Worm (Caenorhabditis elegans) whole organism, young adult: ENCODE results near the gene hmgr-1.

Source experiments
- lin-40 ChIP-seq: sonication (generic microtip); optimal IDR thresholded peaks from 2 replicates; lab custom pipeline; 2016; ENCODE audit warnings: missing genetic modification characterization, mild to moderate bottlenecking, missing compliant biosample characterization, missing genotype, missing genetic modification reagents
- nhr-27 ChIP-seq: fragments of 200-800 bp; sonication (Bioruptor generic); optimal IDR thresholded peaks from 2 replicates; lab custom pipeline; 2018; ENCODE audit warnings: mild to moderate bottlenecking, missing genetic modification characterization, moderate library complexity, missing compliant biosample characterization

DNA sequence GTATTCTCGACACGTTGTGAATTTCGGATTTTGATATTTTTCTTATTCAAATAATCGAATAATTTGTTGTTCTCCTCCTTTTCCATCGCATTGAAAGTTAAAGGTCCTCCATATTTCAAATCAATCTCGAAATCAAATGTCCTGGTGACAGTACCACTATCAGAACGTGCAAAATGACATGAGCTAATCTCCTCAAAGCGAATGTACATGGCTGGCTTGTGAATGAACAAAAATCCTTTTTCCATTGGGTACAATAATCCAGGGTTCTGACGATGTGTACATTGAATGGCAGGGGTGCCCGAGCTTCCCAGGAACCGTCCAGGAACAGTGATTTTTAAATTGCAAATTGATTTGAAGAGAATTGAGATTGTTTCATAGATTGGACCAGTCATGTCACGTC lies 20.8 kb downstream of the hmgr-1 start:
- TF ChIP-seq lin-40 (tag; lab: Kevin White, UChicago), result no peak
- TF ChIP-seq nhr-27 (tag; lab: Kevin White, UChicago), result no peak
